Fruit fly (Drosophila melanogaster): ENCODE results near the gene raw.

dm6 chr2L:8738253-8738665 is 2.2 kb downstream of the raw start:
- TF ChIP-seq psq (optimal IDR thresholded peaks at IDR 0.05), result no peak
- no peak for TF ChIP-seq Myc (optimal IDR thresholded peaks at IDR 0.05)
- TF ChIP-seq h (optimal IDR thresholded peaks at IDR 0.05), result no peak
- no peak for TF ChIP-seq Sin3A (optimal IDR thresholded peaks at IDR 0.05)
